Fruit fly (Drosophila melanogaster): ENCODE data around the gene ND-ACP.

ND-ACP gene

DNA sequence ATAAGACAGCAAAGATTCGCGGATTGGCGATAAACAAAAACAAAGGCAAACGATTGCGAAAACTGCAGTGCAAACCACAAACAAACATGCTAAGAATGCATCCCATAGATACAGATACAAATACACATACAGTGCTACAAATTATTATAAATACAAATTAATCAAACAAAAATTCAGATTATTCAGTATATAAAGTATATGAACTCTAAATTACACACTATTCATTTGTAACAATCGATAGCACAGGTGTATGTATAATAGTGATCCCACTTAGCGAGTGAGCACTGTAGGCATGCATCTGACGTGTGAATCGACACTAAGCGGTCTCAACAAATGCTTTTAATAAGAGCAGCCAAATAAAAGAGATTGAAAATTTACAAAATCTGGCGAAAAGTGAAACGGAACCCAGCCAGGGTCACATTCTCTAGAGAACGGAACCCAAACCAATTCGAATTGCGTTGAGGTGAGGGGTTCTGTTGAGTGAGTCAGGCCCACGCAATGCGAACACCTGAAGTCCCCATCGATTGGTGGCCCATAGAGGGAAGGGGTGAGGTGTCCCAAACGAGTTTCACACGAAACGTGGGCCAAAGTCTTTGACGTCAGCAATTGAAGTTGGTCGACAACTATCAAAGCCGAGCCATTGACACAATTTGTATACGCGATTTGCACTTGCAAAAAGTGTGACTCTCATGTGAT lies 44.8 kb downstream of the ND-ACP start:
- no peak for TF ChIP-seq CG8478 (optimal IDR thresholded peaks at IDR 0.05)
- no peak for TF ChIP-seq CTCF (optimal IDR thresholded peaks at IDR 0.05)

DNA sequence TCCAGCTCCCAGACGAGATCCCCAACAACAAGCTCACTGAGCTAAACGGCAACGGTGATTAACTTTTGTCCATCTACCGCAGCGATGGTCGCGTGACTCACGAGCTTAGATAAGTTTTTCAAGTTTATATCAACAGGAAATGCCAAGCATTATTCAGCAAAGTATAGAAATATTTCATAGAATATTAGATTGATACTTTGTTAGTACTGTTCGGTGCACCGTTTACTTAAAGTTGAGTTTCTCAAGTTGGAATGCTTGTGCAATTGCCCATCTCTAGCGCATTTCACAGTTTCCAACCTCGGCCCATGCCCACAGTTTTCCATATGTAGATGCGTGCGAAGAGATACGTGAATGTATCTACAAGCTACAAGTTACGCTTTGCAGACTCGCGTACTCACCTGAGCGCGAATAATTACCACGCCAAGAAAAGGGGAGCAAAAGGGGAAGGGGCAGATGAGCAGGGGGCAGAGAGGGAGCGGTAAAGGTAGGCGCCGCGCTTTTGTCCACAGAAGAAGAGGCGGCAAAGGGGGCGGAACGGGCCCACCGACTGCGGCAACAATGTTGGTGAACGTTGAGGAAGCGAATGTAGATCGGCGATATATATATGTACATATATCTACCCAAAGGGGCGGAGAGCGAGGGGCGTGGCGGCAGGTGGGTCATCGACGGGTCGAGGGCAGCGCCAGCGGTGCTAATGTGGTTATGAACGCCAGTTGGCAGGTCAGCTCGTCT lies 46.4 kb downstream of the ND-ACP start:
- TF ChIP-seq CG8478 (optimal IDR thresholded peaks at IDR 0.05) (no peak), CTCF (optimal IDR thresholded peaks at IDR 0.05) (no peak)

DNA sequence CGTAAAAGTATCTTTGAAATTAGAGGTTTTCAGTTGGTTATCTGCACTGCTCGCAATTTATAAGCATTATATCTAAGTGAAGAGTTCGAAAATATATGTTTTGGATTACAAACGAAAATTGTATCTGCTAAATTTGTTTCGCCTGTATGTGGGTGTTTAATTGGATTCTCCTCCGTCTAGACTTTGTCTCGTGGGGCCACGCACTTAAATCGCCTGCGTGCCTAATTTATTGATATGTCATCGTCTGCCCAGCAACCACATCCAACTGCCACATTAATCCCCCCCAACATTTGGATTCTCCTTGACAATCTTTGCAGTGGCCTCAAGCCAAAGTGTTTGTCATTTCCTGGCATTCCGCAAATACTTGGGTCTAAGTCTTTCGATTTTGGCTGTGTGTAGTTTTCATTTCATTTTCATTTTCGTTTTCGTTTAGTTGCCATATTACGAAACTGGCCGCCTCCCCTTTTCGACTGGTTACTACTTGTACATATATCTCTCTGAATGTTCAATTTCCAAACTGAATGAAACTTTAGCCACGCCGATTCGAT lies 48.4 kb downstream of the ND-ACP start:
- TF ChIP-seq CG8478 (optimal IDR thresholded peaks at IDR 0.05) (no peak), CTCF (optimal IDR thresholded peaks at IDR 0.05) (no peak)

DNA sequence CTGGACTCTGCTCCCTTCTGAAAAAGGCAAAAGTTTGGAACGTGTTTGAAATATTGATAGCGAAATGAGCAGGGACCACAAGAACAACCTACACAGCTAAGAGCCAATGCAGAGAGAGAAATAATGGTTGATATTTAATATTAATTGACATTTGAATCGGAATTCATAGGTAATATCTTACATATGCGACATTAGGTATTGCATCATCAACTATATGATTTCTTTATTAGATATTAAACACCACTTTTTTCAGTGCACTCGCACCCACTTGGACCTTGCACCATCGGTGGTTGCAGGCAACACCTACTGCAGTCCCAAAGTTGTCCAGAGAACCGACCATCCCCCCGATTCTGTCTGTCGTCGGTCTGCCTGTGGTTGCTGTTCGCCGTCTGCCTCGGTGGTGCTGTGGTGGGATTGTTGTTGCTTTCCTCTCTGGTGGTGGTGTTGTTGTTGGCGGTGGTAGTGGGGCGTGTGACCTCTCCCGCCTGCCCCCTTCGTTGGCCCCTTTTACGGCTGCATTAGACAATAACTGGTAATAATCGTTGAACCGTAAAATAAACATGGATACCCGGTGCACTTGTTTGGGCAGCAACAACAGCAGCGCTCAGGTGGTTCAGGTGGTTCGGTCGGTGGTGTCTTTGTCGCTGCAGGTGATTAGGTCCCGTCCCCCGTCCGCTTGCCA lies 49.3 kb downstream of the ND-ACP start:
- TF ChIP-seq CG8478 (optimal IDR thresholded peaks at IDR 0.05) (no peak), CTCF (optimal IDR thresholded peaks at IDR 0.05) (no peak)

DNA sequence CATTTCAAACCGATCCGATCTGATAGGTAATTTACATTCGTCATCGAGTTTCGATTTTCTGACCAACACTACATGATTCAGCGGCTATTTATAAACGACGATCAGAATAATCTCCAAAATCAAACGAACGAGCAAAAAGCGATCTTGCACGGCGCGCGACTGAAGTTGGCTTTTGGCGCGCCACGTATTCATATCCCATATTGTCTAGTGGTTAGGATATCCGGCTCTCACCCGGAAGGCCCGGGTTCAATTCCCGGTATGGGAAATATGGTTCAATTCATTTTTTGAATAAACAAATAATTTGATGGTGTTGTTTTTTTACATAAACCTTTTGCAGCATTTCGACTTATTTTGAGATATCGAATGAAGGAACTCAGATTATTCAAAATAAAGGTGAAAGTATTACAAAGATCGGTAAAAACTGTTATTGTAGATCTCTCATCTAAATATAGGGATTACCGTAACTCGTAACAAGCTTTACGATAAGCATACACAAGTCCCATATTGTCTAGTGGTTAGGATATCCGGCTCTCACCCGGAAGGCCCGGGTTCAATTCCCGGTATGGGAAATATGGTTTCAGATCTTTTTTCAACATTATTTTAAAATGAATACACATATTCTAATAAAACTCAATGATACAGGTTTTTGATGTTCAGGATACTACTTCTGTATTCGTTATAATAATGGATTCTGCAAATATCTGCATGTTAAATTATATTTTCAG lies 50.2 kb downstream of the ND-ACP start:
- TF ChIP-seq CG8478 (optimal IDR thresholded peaks at IDR 0.05), result no peak
- TF ChIP-seq CTCF (optimal IDR thresholded peaks at IDR 0.05), result no peak

DNA sequence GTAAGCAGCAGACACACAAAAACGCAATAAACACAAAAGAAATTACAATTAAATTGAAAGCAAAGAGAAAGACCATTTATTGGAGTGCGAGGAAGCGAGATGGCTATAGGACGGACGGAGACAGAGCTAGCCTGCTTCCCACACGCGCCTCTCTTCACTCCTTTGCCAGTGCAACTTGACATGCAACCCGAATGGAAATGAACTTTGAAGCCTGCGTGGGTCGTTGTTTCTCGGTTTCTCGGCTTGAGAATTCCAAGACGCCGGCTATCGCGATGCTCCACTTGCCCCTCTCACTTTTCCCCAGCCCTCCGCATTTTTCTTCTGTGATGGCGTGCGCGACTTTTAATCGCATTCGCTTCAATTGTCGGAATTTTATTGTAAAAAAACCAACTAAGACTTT lies 51.2 kb downstream of the ND-ACP start:
- TF ChIP-seq CTCF (optimal IDR thresholded peaks at IDR 0.05) (no peak), CG8478 (optimal IDR thresholded peaks at IDR 0.05) (no peak)
